Worm (Caenorhabditis elegans): Measurements from ENCODE around the gene T25E12.6.

- no peak for TF ChIP-seq tbx-2 (tag; optimal IDR thresholded peaks at IDR 0.05)
- no peak for TF ChIP-seq unc-62 (GFP tag; optimal IDR thresholded peaks at IDR 0.05)
- TF ChIP-seq nhr-237 (tag; optimal IDR thresholded peaks at IDR 0.05) = no peak
- TF ChIP-seq ztf-11 (tag; optimal IDR thresholded peaks at IDR 0.05) = no peak
These were observed 47.7 kb upstream of the T25E12.6 start, which contains the start of gene srz-101 for ce11 chrV:16694538-16694937.

Data from whole organism, L1 larva.